Worm (Caenorhabditis elegans) whole organism, dauer: ENCODE measurements around the gene ZK1307.3.

Experiments used
- unc-62 ChIP-seq: sonication (generic microtip); optimal IDR thresholded peaks from 2 replicates; lab custom pipeline; 2017; ENCODE audit warnings: missing biosample characterization, missing genetic modification reagents, missing genetic modification characterization

ZK1307.3 gene

DNA sequence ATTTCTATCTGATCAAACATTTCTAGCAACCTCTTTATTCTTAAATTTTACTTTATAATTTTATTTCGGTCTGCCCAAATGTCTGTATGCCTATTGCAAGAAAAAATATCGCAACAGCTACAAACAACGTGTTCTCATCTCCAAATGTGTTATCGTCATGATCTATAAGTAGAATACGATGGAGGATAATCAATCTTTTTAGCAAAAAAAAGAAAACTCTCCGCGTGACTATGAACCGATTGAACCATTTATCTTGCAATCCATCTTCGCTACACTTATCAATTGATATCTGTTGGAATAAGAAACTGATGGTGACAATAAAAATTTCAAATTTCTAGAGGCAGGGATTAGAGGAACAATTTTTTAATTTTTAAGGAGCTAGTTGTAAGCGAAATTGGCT is 46.9 kb downstream of the ZK1307.3 start:
- no peak for TF ChIP-seq unc-62 (GFP tag; lab: Kevin White, UChicago)

DNA sequence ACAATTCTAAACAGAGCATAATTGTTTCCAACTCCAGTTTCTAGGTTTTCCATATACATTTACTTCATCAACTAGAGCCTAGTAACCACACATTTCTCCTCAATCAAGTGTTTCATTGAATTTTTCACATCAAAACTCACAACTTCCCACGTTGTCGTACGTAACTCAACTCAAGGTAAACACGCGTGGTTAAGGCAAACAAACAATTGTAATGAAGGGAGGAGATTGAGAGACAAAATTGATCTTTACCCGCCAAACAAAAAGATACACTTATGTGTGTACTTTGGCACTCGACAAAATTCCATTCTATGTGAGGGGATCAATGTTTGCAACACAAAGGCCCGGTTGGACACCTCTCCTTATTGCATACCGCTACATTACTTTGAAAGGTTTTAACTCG is 47.5 kb downstream of the ZK1307.3 start, which contains the start of gene nhr-19:
Gene nhr-19, minus strand, starts transcription at position 191 of the 400 bp plus-strand sequence.
- TF ChIP-seq unc-62 (GFP tag; lab: Kevin White, UChicago): no peak

DNA sequence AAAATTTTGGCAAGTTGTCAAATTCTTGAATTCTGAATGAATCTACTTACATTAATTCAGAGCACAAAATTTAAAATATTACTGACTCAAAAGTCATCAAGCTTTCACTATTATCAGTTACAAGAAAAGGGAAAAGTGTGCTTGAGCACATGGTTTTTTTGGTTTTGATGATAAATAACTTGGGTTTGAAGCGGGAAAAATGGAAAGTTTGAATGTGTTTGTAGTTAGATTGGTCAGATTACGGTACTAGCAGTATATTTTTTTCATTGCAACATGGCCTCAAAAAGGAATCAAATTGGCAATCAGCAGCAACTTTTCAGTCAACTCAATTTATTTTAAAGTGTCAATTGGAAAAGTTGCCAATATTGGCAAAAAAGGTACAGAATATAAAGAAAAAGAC is 48.1 kb downstream of the ZK1307.3 start:
- TF ChIP-seq unc-62 (GFP tag; lab: Kevin White, UChicago): no peak

- TF ChIP-seq unc-62 (GFP tag; lab: Kevin White, UChicago): no peak
Measured at ce11 chrII:9604063-9604462, 48.8 kb downstream of the ZK1307.3 start.

- no peak for TF ChIP-seq unc-62 (GFP tag; lab: Kevin White, UChicago)
Measured at ce11 chrII:9603419-9603818, 49.4 kb downstream of the ZK1307.3 start.

ce11 chrII:9602566-9602965 is 50.3 kb downstream of the ZK1307.3 start:
- TF ChIP-seq unc-62 (GFP tag; lab: Kevin White, UChicago): no peak
